Worm (Caenorhabditis elegans) whole organism, young adult: Measurements from ENCODE around the gene C06G4.4.

Experiments used
- Y79H2A.3 ChIP-seq: fragments of 200-800 bp; sonication (Bioruptor generic); conservative IDR thresholded peaks from 2 replicates; pipeline ENCODE4 v1.3.6; 2022; ENCODE audit warnings: missing genetic modification reagents, missing genetic modification characterization, missing compliant biosample characterization
- ccch-3 ChIP-seq: fragments of 200-800 bp; sonication (Bioruptor generic); optimal IDR thresholded peaks from 2 replicates; lab custom pipeline; 2018; ENCODE audit warnings: mild to moderate bottlenecking, missing genetic modification characterization, missing compliant biosample characterization
- cebp-2 ChIP-seq: fragments of 200-800 bp; sonication (Bioruptor generic); IDR thresholded peaks from 2 replicates; pipeline ENCODE4 v1.3.6; 2022; ENCODE audit warnings: missing genetic modification characterization, missing compliant biosample characterization
- lin-40 ChIP-seq: sonication (generic microtip); optimal IDR thresholded peaks from 2 replicates; lab custom pipeline; 2016; ENCODE audit warnings: missing genetic modification characterization, mild to moderate bottlenecking, missing compliant biosample characterization, missing genotype, missing genetic modification reagents
- nfyb-1 ChIP-seq: fragments of 200-800 bp; sonication (Bioruptor generic); IDR thresholded peaks from 2 replicates; pipeline ENCODE4 v1.3.6; 2022; ENCODE audit warnings: missing genetic modification reagents, missing genetic modification characterization, missing compliant biosample characterization
- pha-4 ChIP-seq: fragments of 150-350 bp; sonication (generic microtip); optimal IDR thresholded peaks from 2 replicates; lab custom pipeline; 2014; ENCODE audit warnings: missing biosample characterization, missing genetic modification reagents, missing genetic modification characterization
- tbx-9 ChIP-seq: sonication (generic microtip); optimal IDR thresholded peaks from 2 replicates; lab custom pipeline; 2016; ENCODE audit warnings: borderline replicate concordance, missing genetic modification characterization, inconsistent platforms, missing compliant biosample characterization
- unc-62 ChIP-seq: fragments of 150-350 bp; optimal IDR thresholded peaks from 2 replicates; lab custom pipeline; 2014; ENCODE audit warnings: missing biosample characterization, missing genetic modification reagents, missing genetic modification characterization
- ztf-22 ChIP-seq: fragments of 200-800 bp; sonication (Bioruptor generic); optimal IDR thresholded peaks from 2 replicates; lab custom pipeline; 2018; ENCODE audit warnings: mild to moderate bottlenecking, missing genetic modification characterization, moderate library complexity, missing compliant biosample characterization

ce11 chrIII:7979659-7980058 lies 2.0 kb upstream of the C06G4.4 start, which contains the start of gene clp-1:
- no peak for TF ChIP-seq pha-4 (tag; lab: Kevin White, UChicago)
- no peak for TF ChIP-seq ztf-22 (GFP tag; lab: Kevin White, UChicago)
- no peak for TF ChIP-seq nfyb-1
- no peak for TF ChIP-seq cebp-2 (GFP tag; lab: Robert Waterston, UW)
- TF ChIP-seq ccch-3, result no peak
- no peak for TF ChIP-seq Y79H2A.3 (GFP tag; lab: Robert Waterston, UW)
- no peak for TF ChIP-seq lin-40 (tag; lab: Kevin White, UChicago)
- no peak for TF ChIP-seq tbx-9 (tag; lab: Kevin White, UChicago)
- TF ChIP-seq unc-62, result no peak
